Worm (Caenorhabditis elegans): ENCODE measurements around the gene nhr-48.

- no peak for TF ChIP-seq elt-2 (tag; optimal IDR thresholded peaks at IDR 0.05)
- no peak for TF ChIP-seq ama-1 (optimal IDR thresholded peaks at IDR 0.05)
- no peak for TF ChIP-seq F13H6.1 (tag; optimal IDR thresholded peaks at IDR 0.05)
- no peak for TF ChIP-seq ceh-31 (tag; optimal IDR thresholded peaks at IDR 0.05)
- TF ChIP-seq pha-4 (tag; optimal IDR thresholded peaks at IDR 0.05): no peak
- no peak for TF ChIP-seq unc-55 (GFP tag; optimal IDR thresholded peaks at IDR 0.05)
- no peak for TF ChIP-seq rnt-1 (tag; optimal IDR thresholded peaks at IDR 0.05)
- TF ChIP-seq hlh-15 (tag; optimal IDR thresholded peaks at IDR 0.05): no peak
- TF ChIP-seq dve-1 (tag; optimal IDR thresholded peaks at IDR 0.05): no peak
- TF ChIP-seq T23F11.4 (GFP tag; optimal IDR thresholded peaks at IDR 0.05): no peak
- no peak for TF ChIP-seq ceh-48 (tag; optimal IDR thresholded peaks at IDR 0.05)
- no peak for TF ChIP-seq npax-4 (tag; optimal IDR thresholded peaks at IDR 0.05)
These were observed 1.6 kb downstream of the nhr-48 start for ce11 chrX:15709594-15709993.

Measured in whole organism, late embryonic.